Fruit fly (Drosophila melanogaster): ENCODE measurements around the gene CG1764.
A peak's percentile ranks its signal among the peaks of the same experiment; 100 is the strongest.

CG1764 gene

DNA sequence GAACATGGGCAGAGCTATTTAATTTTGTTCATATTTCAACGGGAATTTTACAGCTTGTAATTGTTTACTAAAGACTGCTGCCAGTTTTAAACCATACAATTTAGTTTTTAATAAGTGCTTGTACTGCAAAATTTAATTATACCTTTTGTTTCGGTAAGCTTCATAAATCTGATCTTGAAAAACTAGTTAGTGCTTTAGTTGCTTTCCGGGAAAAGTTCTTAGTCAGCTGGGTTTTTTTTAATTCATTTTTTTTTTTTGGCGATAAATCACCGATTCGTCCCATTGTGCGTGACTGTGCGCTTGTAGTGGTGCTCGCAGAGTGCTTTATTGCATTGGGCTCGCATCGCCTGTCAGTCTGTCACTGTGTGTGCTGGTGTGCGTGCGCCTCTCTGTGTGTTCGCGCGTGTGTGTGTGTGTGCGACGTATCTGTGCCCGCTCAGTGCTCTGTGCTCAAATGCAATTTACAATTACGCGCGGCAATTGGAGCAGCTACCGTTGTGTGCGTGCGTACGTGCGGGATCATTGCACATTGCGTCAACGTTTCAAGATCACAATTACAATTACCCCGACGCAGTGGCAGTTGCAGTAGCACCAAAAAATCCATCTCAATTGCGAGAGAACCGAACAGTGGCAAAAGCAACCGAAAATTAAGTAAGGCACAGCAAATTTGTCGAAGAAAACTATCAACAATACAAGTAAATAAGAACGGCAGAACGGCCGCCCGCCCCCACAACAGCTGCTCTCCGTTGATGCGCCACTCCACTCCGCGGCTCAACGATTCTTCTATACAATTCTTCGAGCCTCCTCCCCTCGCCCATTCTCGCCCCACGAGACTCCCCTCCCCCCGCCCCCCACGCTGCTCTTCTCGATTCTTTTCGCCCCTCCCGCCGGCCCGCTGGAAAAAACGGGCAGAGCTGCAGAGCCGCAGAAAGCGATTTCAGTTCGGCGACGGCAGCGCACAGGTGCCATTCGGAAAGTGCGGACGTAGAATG is 1.7 kb upstream of the CG1764 start (continued):
- TF ChIP-seq lz (GFP tag; optimal IDR thresholded peaks at IDR 0.05) (no peak), CG31627 (GFP tag; optimal IDR thresholded peaks at IDR 0.05) (no peak), Sox15 (GFP tag; optimal IDR thresholded peaks at IDR 0.05) (no peak), CG6808 (GFP tag; optimal IDR thresholded peaks at IDR 0.05) (peak; percentile 18), CG32006 (GFP tag; optimal IDR thresholded peaks at IDR 0.05) (no peak), CG11902 (GFP tag; optimal IDR thresholded peaks at IDR 0.05) (no peak), Hr4 (GFP tag; optimal IDR thresholded peaks at IDR 0.05) (peak; percentile 18), Hr38 (GFP tag; optimal IDR thresholded peaks at IDR 0.05) (no peak), fd59A (GFP tag; optimal IDR thresholded peaks at IDR 0.05) (no peak), net (GFP tag; optimal IDR thresholded peaks at IDR 0.05) (peak; percentile 17), CG6792 (GFP tag; optimal IDR thresholded peaks at IDR 0.05) (no peak), CG11762 (GFP tag; optimal IDR thresholded peaks at IDR 0.05; ENCODE audit: insufficient read depth) (no peak), OdsH (GFP tag; optimal IDR thresholded peaks at IDR 0.05) (no peak), achi (GFP tag; optimal IDR thresholded peaks at IDR 0.05) (no peak), Ets96B (tag; optimal IDR thresholded peaks at IDR 0.05) (no peak), Blimp-1 (GFP tag; optimal IDR thresholded peaks at IDR 0.05) (no peak), Eip93F (GFP tag; optimal IDR thresholded peaks at IDR 0.05) (no peak), CG16779 (tag; optimal IDR thresholded peaks at IDR 0.05) (peak; percentile 6), CG8319 (GFP tag; optimal IDR thresholded peaks at IDR 0.05) (no peak), CG1621 (tag; optimal IDR thresholded peaks at IDR 0.05) (no peak)

DNA sequence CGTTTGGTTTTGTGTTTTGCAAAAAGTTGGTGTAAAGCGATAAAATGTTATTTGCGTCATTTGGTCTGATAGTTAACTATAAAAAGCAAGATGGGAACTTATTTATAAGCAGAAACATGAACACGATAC is 1.2 kb upstream of the CG1764 start, which contains the start of gene IP3K2:
Gene IP3K2 (plus strand): TSS at position 107 of the 129 bp plus-strand sequence.
- TF ChIP-seq fd59A (GFP tag; optimal IDR thresholded peaks at IDR 0.05): no peak
- TF ChIP-seq CG8632 (GFP tag; optimal IDR thresholded peaks at IDR 0.05): no peak
- no peak for TF ChIP-seq CG3032 (tag; optimal IDR thresholded peaks at IDR 0.05)
- TF ChIP-seq CG7368 (GFP tag; optimal IDR thresholded peaks at IDR 0.05): no peak
- no peak for TF ChIP-seq cyc (GFP tag; optimal IDR thresholded peaks at IDR 0.05)
- no peak for TF ChIP-seq CG11762 (GFP tag; optimal IDR thresholded peaks at IDR 0.05; ENCODE audit: insufficient read depth)
- no peak for TF ChIP-seq CG8319 (GFP tag; optimal IDR thresholded peaks at IDR 0.05)
- TF ChIP-seq Eip75B (GFP tag; optimal IDR thresholded peaks at IDR 0.05): no peak
- no peak for TF ChIP-seq CG6792 (GFP tag; optimal IDR thresholded peaks at IDR 0.05)
- no peak for TF ChIP-seq Hr4 (GFP tag; optimal IDR thresholded peaks at IDR 0.05)
- no peak for TF ChIP-seq spab (GFP tag; optimal IDR thresholded peaks at IDR 0.05)
- TF ChIP-seq Eip93F (GFP tag; optimal IDR thresholded peaks at IDR 0.05): no peak
- TF ChIP-seq eg (GFP tag; IDR thresholded peaks at IDR 0.05): no peak
- no peak for TF ChIP-seq CG11294 (GFP tag; IDR thresholded peaks at IDR 0.05)
- TF ChIP-seq CG10669 (GFP tag; optimal IDR thresholded peaks at IDR 0.05): no peak

DNA sequence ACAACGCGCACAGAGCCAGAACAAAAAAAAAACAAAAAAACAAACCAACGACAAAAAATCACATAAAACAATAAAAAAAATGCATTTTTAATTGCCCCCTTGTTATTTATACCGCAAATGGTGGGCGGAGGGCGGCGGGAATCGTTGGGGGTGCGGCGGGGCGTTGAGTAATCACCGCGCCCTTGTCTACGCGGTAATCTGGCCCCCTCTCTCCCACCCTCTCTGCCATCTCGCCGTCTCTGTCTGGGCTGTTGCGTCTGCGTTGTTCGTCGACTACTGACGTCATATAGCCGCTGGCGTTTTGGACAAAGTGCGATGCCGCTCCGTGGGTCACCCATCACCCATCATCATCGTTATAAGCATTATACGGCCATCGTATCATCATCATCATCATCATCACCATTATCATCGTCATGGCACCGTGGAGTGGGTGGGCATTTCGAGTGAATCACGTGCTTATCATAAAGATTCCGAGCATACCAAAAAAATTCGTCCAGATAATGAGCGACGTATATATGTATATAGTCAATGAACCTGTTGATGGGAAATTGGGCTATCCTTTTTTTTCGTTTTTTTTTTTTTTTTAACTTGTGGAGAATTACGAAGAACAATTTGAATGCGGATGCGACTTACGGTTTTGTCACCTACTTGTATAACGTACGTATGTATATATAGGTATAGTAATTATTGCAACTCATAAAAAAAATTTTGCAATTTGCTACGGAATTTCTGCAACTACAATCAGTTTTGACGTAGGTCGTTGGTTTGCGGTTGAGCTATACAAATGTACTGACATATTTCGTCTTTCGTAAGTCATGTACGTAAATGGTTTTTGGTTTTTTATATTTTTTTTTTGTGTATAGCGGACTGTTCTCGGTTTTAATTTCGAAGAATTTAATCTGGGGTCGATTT is 656 bp upstream of the CG1764 start:
- TF ChIP-seq CG6276 (GFP tag; optimal IDR thresholded peaks at IDR 0.05) (peak; percentile 69), Sox14 (GFP tag; optimal IDR thresholded peaks at IDR 0.05) (no peak), achi (GFP tag; optimal IDR thresholded peaks at IDR 0.05) (peak; percentile 19), CG10669 (GFP tag; optimal IDR thresholded peaks at IDR 0.05) (peak; percentile 34), CG3919 (GFP tag; optimal IDR thresholded peaks at IDR 0.05) (peak; percentile 5), CG7368 (GFP tag; optimal IDR thresholded peaks at IDR 0.05) (no peak), CG9139 (GFP tag; optimal IDR thresholded peaks at IDR 0.05) (peak; percentile 75), CG31627 (GFP tag; optimal IDR thresholded peaks at IDR 0.05) (no peak), topi (GFP tag; optimal IDR thresholded peaks at IDR 0.05) (no peak), Eip93F (GFP tag; optimal IDR thresholded peaks at IDR 0.05) (peak; percentile 5), salr (GFP tag; optimal IDR thresholded peaks at IDR 0.05) (peak in 1 of 2 experiments; percentile 11), net (GFP tag; optimal IDR thresholded peaks at IDR 0.05) (peak; percentile 44), Eip75B (GFP tag; optimal IDR thresholded peaks at IDR 0.05) (no peak), fd85E (GFP tag; optimal IDR thresholded peaks at IDR 0.05) (no peak), pdm3 (GFP tag; optimal IDR thresholded peaks at IDR 0.05) (no peak), eg (GFP tag; IDR thresholded peaks at IDR 0.05) (peak; percentile 74), fkh (GFP tag; optimal IDR thresholded peaks at IDR 0.05) (peak; percentile 39), CG1621 (tag; optimal IDR thresholded peaks at IDR 0.05) (peak; percentile 44), fd59A (GFP tag; optimal IDR thresholded peaks at IDR 0.05) (no peak), CG8119 (GFP tag; IDR thresholded peaks at IDR 0.05) (peak; percentile 62), Sox15 (GFP tag; optimal IDR thresholded peaks at IDR 0.05) (no peak), CG11294 (GFP tag; IDR thresholded peaks at IDR 0.05) (no peak), Met (GFP tag; optimal IDR thresholded peaks at IDR 0.05) (no peak), Smox (GFP tag; optimal IDR thresholded peaks at IDR 0.05) (no peak), CG8632 (GFP tag; optimal IDR thresholded peaks at IDR 0.05) (peak; percentile 55), Sox102F (GFP tag; optimal IDR thresholded peaks at IDR 0.05) (no peak), CG10631 (GFP tag; optimal IDR thresholded peaks at IDR 0.05) (no peak)
